Worm (Caenorhabditis elegans) whole organism, L3 larva: ENCODE results near the gene ZK897.10.

ENCODE experiments used
- ZK546.5 ChIP-seq: sonication (generic microtip); optimal IDR thresholded peaks from 2 replicates; lab custom pipeline; 2017; ENCODE audit warnings: missing biosample characterization, missing genetic modification characterization
- ama-1 ChIP-seq: fragments of 150-350 bp; optimal IDR thresholded peaks from 2 replicates; lab custom pipeline; 2018
- ceh-28 ChIP-seq: fragments of 150-350 bp; optimal IDR thresholded peaks from 2 replicates; lab custom pipeline; 2014; ENCODE audit warnings: missing biosample characterization, missing genetic modification reagents, missing genetic modification characterization
- ceh-9 ChIP-seq: sonication (generic microtip); optimal IDR thresholded peaks from 2 replicates; lab custom pipeline; 2018; ENCODE audit warnings: missing biosample characterization, missing genetic modification characterization
- egl-5 ChIP-seq: fragments of 150-350 bp; optimal IDR thresholded peaks from 2 replicates; lab custom pipeline; 2017; ENCODE audit warnings: missing biosample characterization, missing genetic modification reagents, missing genetic modification characterization, inconsistent platforms
- elt-1 ChIP-seq: fragments of 150-350 bp; optimal IDR thresholded peaks from 2 replicates; lab custom pipeline; 2014; ENCODE audit warnings: missing biosample characterization, missing genetic modification characterization
- elt-2 ChIP-seq: sonication (generic microtip); optimal IDR thresholded peaks from 2 replicates; lab custom pipeline; 2016; ENCODE audit warnings: missing genetic modification reagents, mild to moderate bottlenecking, missing genetic modification characterization, missing compliant biosample characterization
- elt-3 ChIP-seq, 3 experiments: fragments of 150-350 bp in 1 of 3; sonication (generic microtip) in 2 of 3; optimal IDR thresholded peaks; 2 replicates in 2 of 3; 4 replicates in 1 of 3; lab custom pipeline; 2014 to 2017; ENCODE audit warnings: missing biosample characterization in 3 of 3, missing genetic modification characterization in 3 of 3
- eor-1 ChIP-seq, 2 experiments: fragments of 150-350 bp; optimal IDR thresholded peaks; 2 replicates each; lab custom pipeline; 2014 to 2018; ENCODE audit warnings: missing biosample characterization in 2 of 2, missing genetic modification characterization in 2 of 2
- fkh-10 ChIP-seq: sonication (generic microtip); optimal IDR thresholded peaks from 2 replicates; lab custom pipeline; 2017; ENCODE audit warnings: missing biosample characterization, missing genetic modification reagents, missing genetic modification characterization
- fkh-2 ChIP-seq: fragments of 150-350 bp; optimal IDR thresholded peaks from 2 replicates; lab custom pipeline; 2014; ENCODE audit warnings: missing biosample characterization, missing genetic modification reagents, missing genetic modification characterization
- fos-1 ChIP-seq: fragments of 150-350 bp; optimal IDR thresholded peaks from 2 replicates; lab custom pipeline; 2014; ENCODE audit warnings: missing biosample characterization, missing genetic modification characterization
- jun-1 ChIP-seq: fragments of 150-350 bp; optimal IDR thresholded peaks from 2 replicates; lab custom pipeline; 2014; ENCODE audit warnings: missing biosample characterization, missing genetic modification reagents, missing genetic modification characterization
- lin-39 ChIP-seq: fragments of 150-350 bp; optimal IDR thresholded peaks from 2 replicates; lab custom pipeline; 2018; ENCODE audit warnings: missing biosample characterization, missing genetic modification reagents, missing genetic modification characterization
- nfya-1 ChIP-seq: sonication (generic microtip); optimal IDR thresholded peaks from 2 replicates; lab custom pipeline; 2017; ENCODE audit warnings: missing genetic modification characterization, mild to moderate bottlenecking, missing compliant biosample characterization, antibody characterized with exemption, moderate library complexity; ENCODE audit not compliant: insufficient read depth
- nhr-11 ChIP-seq: fragments of 150-350 bp; optimal IDR thresholded peaks from 2 replicates; lab custom pipeline; 2014; ENCODE audit warnings: missing biosample characterization, missing genetic modification characterization
- nhr-12 ChIP-seq: fragments of 150-350 bp; optimal IDR thresholded peaks from 2 replicates; lab custom pipeline; 2014; ENCODE audit warnings: missing biosample characterization, missing genetic modification characterization
- nhr-237 ChIP-seq: fragments of 150-350 bp; optimal IDR thresholded peaks from 2 replicates; lab custom pipeline; 2014; ENCODE audit warnings: missing biosample characterization, missing genetic modification characterization
- nhr-25 ChIP-seq: sonication (generic microtip); optimal IDR thresholded peaks from 2 replicates; lab custom pipeline; 2017; ENCODE audit warnings: missing biosample characterization, missing genetic modification characterization
- nhr-28 ChIP-seq: fragments of 150-350 bp; optimal IDR thresholded peaks from 2 replicates; lab custom pipeline; 2014; ENCODE audit warnings: missing biosample characterization, missing genetic modification characterization
- nhr-67 ChIP-seq: fragments of 150-350 bp; optimal IDR thresholded peaks from 2 replicates; lab custom pipeline; 2014; ENCODE audit warnings: missing biosample characterization, missing genetic modification characterization
- nhr-76 ChIP-seq: fragments of 150-350 bp; sonication (generic microtip); optimal IDR thresholded peaks from 5 replicates; lab custom pipeline; 2014; ENCODE audit warnings: missing biosample characterization, missing genetic modification characterization
- pha-4 ChIP-seq: fragments of 150-350 bp; optimal IDR thresholded peaks from 2 replicates; lab custom pipeline; 2014; ENCODE audit warnings: missing biosample characterization, missing genetic modification reagents, missing genetic modification characterization
- sea-2 ChIP-seq: fragments of 150-350 bp; sonication (generic microtip); optimal IDR thresholded peaks from 4 replicates; lab custom pipeline; 2014; ENCODE audit warnings: missing biosample characterization, missing genetic modification reagents, missing genetic modification characterization
- skn-1 ChIP-seq: fragments of 150-350 bp; optimal IDR thresholded peaks from 2 replicates; lab custom pipeline; 2014; ENCODE audit warnings: missing biosample characterization, missing genetic modification characterization
- tbx-2 ChIP-seq: sonication (generic microtip); optimal IDR thresholded peaks from 2 replicates; lab custom pipeline; 2016; ENCODE audit warnings: mild to moderate bottlenecking, missing genetic modification characterization, missing compliant biosample characterization
- unc-39 ChIP-seq: sonication (generic microtip); optimal IDR thresholded peaks from 4 replicates; lab custom pipeline; 2017; ENCODE audit warnings: missing biosample characterization, missing genetic modification characterization
- zag-1 ChIP-seq: fragments of 150-350 bp; optimal IDR thresholded peaks from 2 replicates; lab custom pipeline; 2014; ENCODE audit warnings: missing biosample characterization, missing genetic modification characterization
- ztf-11 ChIP-seq: fragments of 150-350 bp; optimal IDR thresholded peaks from 2 replicates; lab custom pipeline; 2014; ENCODE audit warnings: missing biosample characterization, missing genetic modification characterization
- ztf-4 ChIP-seq: fragments of 150-350 bp; optimal IDR thresholded peaks from 2 replicates; lab custom pipeline; 2014; ENCODE audit warnings: missing biosample characterization, missing genetic modification characterization

The ZK897.10 gene

DNA sequence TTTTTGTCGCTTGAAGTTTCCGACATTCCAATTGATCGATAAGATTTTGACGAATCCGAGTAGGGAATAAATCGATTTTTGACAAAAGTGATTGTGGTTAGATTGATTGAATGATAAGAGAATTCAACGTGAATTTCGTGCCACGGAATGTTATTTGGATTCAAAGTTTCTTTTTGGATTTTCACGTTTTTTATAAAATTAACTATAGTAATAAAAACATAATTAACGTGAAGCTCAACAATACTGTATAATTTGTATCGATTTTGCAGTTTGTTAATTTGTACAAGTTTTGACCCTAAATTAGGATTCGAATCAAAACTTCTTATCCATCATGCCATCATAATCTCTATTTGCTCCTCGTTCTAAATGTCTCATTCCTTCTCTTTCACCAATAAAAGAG is 20.4 kb upstream of the ZK897.10 start, which contains the start of gene C36H8.1:
Gene C36H8.1 (minus strand): TSS at position 101 of the 400 bp plus-strand sequence.
- TF ChIP-seq elt-2 (tag; lab: Kevin White, UChicago) = no peak
- TF ChIP-seq ztf-4 = no peak
- TF ChIP-seq nhr-76 = no peak
- no peak for TF ChIP-seq jun-1 (tag; lab: Kevin White, UChicago)
- TF ChIP-seq fos-1 (tag; lab: Kevin White, UChicago) = no peak
- TF ChIP-seq nhr-237 (tag; lab: Kevin White, UChicago) = no peak
- TF ChIP-seq skn-1 (tag; lab: Kevin White, UChicago) = no peak
- no peak for TF ChIP-seq nhr-12 (tag; lab: Kevin White, UChicago)
- no peak for TF ChIP-seq zag-1
- TF ChIP-seq unc-39 (tag; lab: Kevin White, UChicago) = no peak
- no peak for TF ChIP-seq ceh-28 (tag; lab: Kevin White, UChicago)

DNA sequence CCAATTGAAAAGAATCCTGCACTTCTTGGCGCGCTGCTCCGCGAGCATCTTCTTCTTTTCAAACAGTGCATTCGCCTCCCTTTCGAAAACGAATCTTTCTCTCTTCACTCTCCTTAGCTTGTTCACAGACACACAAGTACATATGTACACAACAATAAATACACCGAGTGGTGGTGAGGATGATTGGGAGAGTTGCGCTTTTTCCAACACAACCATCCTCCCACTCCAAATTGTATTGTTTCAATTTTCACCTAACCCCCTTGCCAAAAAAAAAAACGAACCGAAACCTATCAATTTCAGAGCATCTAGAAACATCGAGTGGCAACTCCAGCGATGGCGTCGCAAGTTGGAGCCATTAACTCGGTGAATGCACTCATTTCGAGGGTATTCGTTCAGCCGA is 18.9 kb upstream of the ZK897.10 start, which contains the start of gene inx-6:
Gene inx-6 (plus strand): TSS at position 301 of the 400 bp plus-strand sequence.
- TF ChIP-seq pha-4 (tag; lab: Kevin White, UChicago) (peak; percentile 47), skn-1 (tag; lab: Kevin White, UChicago) (no peak)

DNA sequence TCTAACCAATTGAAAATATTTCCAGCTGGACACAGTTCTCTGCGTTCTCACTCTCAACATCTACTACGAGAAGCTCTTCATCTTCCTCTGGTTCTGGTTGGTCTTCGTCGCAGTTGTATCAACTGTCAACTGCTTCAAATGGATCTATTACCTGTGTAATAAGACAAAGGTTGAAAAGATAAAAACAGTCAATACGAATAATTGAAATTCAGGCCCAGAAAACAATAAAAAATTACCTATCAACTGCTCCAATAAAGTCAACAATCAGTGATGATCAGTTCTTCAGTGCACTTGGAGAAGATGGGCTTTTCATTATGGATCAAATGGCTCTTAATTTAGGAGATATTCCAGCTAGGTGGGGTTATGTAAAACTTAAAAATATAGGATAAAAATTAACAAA is 16.4 kb upstream of the ZK897.10 start:
- TF ChIP-seq ceh-9 (tag; lab: Kevin White, UChicago) (no peak), ztf-11 (tag; lab: Kevin White, UChicago) (no peak), elt-2 (tag; lab: Kevin White, UChicago) (no peak), elt-3 (tag; optimal IDR thresholded peaks at IDR 0.05; lab: Kevin White, UChicago) (no peak), sea-2 (no peak), eor-1 (tag; optimal IDR thresholded peaks at IDR 0.05; lab: Kevin White, UChicago) (no peak), skn-1 (tag; lab: Kevin White, UChicago) (no peak), elt-1 (tag; lab: Kevin White, UChicago) (no peak)

DNA sequence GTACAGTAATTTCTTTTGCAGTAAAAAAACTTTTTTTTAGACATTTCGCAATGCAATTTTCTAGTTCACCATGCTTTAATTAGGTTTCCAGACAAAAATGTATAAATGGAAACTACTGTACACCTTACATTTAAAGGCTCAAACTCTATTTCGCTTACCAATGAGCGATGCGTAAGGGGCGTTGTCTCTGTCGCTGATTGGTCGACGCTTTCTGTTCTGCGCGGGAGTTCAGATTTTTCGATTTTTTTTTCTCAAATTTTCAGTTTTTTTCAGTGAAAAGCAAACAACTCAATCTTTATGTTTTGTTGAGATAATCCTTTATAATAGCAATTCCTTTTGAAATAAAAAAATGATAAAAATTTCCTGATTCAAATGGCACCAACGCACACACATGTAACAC is 11.0 kb upstream of the ZK897.10 start:
- TF ChIP-seq nfya-1 (tag; lab: Kevin White, UChicago) (peak; percentile 84), elt-1 (tag; lab: Kevin White, UChicago) (no peak)

DNA sequence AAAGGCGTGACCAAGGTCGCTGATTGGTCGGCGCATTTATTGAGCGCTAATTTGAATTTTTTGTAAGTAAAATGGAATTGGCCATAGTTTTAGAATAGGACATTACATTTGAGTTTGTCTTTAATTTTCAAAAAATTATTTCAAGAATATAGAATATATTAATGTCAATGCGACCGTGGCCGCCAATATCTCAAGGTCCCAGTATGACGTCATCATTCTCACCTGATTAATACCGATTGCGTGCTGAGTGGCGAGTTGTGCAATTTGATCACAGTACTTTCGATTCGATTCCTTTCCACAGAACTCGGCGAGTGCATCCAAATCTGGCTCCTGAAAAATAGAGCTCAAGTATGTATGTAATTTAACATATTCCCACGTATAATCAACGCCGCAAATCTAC is 9.5 kb upstream of the ZK897.10 start:
- TF ChIP-seq zag-1 (no peak), ZK546.5 (tag; lab: Kevin White, UChicago) (no peak), tbx-2 (tag; lab: Kevin White, UChicago) (no peak), unc-39 (tag; lab: Kevin White, UChicago) (no peak), ceh-9 (tag; lab: Kevin White, UChicago) (no peak), elt-2 (tag; lab: Kevin White, UChicago) (no peak), nhr-11 (no peak), fkh-2 (tag; lab: Kevin White, UChicago) (no peak), nfya-1 (tag; lab: Kevin White, UChicago) (no peak), nhr-25 (no peak), elt-1 (tag; lab: Kevin White, UChicago) (no peak), ceh-28 (tag; lab: Kevin White, UChicago) (no peak)

DNA sequence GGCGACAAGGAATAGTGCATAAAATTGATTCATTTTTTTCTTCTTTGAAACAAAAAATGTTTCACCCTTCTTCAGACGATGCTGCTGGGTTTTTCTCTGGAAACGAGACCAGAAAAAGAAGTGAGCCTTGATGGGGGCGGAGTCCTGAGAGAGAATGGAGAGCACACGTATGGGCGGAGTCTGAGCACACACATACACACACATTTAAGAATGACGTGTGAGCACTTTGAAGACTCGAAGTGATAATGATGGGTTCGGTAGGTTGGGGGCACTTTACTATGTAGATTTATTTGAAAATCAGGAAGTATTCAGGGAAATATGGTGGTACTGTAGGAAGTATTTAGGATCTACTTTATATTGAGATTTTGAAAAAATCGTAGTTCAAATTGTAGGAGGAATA is 7.7 kb upstream of the ZK897.10 start, which contains the start of gene flp-9:
Gene flp-9 (minus strand): TSS at position 101 of the 400 bp plus-strand sequence.
- no peak for TF ChIP-seq fos-1 (tag; lab: Kevin White, UChicago)
- no peak for TF ChIP-seq nhr-28 (tag; lab: Kevin White, UChicago)
- no peak for TF ChIP-seq fkh-10 (GFP tag; lab: Kevin White, UChicago)
- TF ChIP-seq ZK546.5 (tag; lab: Kevin White, UChicago) = no peak
- no peak for TF ChIP-seq nhr-67 (tag; lab: Kevin White, UChicago)
- TF ChIP-seq ztf-4 = no peak
- TF ChIP-seq unc-39 (tag; lab: Kevin White, UChicago) = no peak
- TF ChIP-seq ztf-11 (tag; lab: Kevin White, UChicago) = no peak
- no peak for TF ChIP-seq elt-3 (tag; optimal IDR thresholded peaks at IDR 0.05; lab: Kevin White, UChicago)
- no peak for TF ChIP-seq ama-1 (lab: Kevin White, UChicago)
- no peak for TF ChIP-seq nhr-76
- TF ChIP-seq egl-5 (tag; lab: Kevin White, UChicago) = no peak
- TF ChIP-seq nhr-11 = no peak
- no peak for TF ChIP-seq lin-39 (tag; lab: Kevin White, UChicago)
